Worm (Caenorhabditis elegans) whole organism, L1 larva: Measurements from ENCODE around the gene nhr-258.
A peak's percentile ranks its signal among the peaks of the same experiment; 100 is the strongest.

ENCODE experiments used
- C34B4.2 ChIP-seq: sonication (generic microtip); optimal IDR thresholded peaks from 2 replicates; lab custom pipeline; 2017; ENCODE audit warnings: mild to moderate bottlenecking, missing genetic modification characterization, missing compliant biosample characterization
- F16B12.6 ChIP-seq: fragments of 150-350 bp; optimal IDR thresholded peaks from 2 replicates; lab custom pipeline; 2014; ENCODE audit warnings: missing biosample characterization, missing genetic modification characterization
- Y116A8C.19 ChIP-seq: sonication (generic microtip); optimal IDR thresholded peaks from 2 replicates; lab custom pipeline; 2016; ENCODE audit warnings: missing compliant biosample characterization, missing genetic modification characterization, borderline replicate concordance
- aly-2 ChIP-seq: fragments of 150-350 bp; optimal IDR thresholded peaks from 2 replicates; lab custom pipeline; 2014; ENCODE audit warnings: missing biosample characterization, missing genetic modification characterization
- ceh-63 ChIP-seq: fragments of 200-800 bp; sonication (Bioruptor generic); optimal IDR thresholded peaks from 2 replicates; lab custom pipeline; 2018; ENCODE audit warnings: mild to moderate bottlenecking, missing genetic modification characterization, missing compliant biosample characterization
- ceh-8 ChIP-seq: fragments of 200-800 bp; sonication (Bioruptor generic); optimal IDR thresholded peaks from 2 replicates; lab custom pipeline; 2018; ENCODE audit warnings: mild to moderate bottlenecking, missing genetic modification characterization, moderate library complexity, missing compliant biosample characterization
- ceh-82 ChIP-seq, 3 experiments: fragments of 150-350 bp in 1 of 3; sonication (generic microtip) in 2 of 3; optimal IDR thresholded peaks; 2 replicates each; lab custom pipeline; 2014 to 2017; ENCODE audit warnings: missing biosample characterization in 3 of 3, missing genetic modification characterization in 3 of 3
- ceh-88 ChIP-seq: fragments of 200-800 bp; sonication (Bioruptor generic); IDR thresholded peaks from 2 replicates; pipeline ENCODE4 v1.3.6; 2022; ENCODE audit warnings: missing genetic modification characterization, missing compliant biosample characterization
- ceh-90 ChIP-seq: sonication (generic microtip); optimal IDR thresholded peaks from 2 replicates; lab custom pipeline; 2016; ENCODE audit warnings: missing genetic modification characterization, missing compliant biosample characterization
- dpl-1 ChIP-seq, 3 experiments: fragments of 150-350 bp in 2 of 3; sonication (generic microtip) in 1 of 3; optimal IDR thresholded peaks; 2 replicates each; lab custom pipeline; 2014 to 2017; ENCODE audit warnings: missing biosample characterization in 3 of 3, missing genetic modification characterization in 3 of 3, missing genetic modification reagents in 3 of 3
- dsc-1 ChIP-seq: sonication (generic microtip); optimal IDR thresholded peaks from 2 replicates; lab custom pipeline; 2016; ENCODE audit warnings: mild to moderate bottlenecking, missing genetic modification characterization, missing compliant biosample characterization
- efl-1 ChIP-seq, 4 experiments: fragments of 150-350 bp; optimal IDR thresholded peaks in 3 of 4; peaks in 1 of 4; 1 replicate in 1 of 4; 2 replicates in 3 of 4; lab custom pipeline; 2014; ENCODE audit warnings: missing biosample characterization in 2 of 4, missing genetic modification characterization in 2 of 4, missing genetic modification reagents in 2 of 4
- egl-13 ChIP-seq: sonication (generic microtip); optimal IDR thresholded peaks from 2 replicates; lab custom pipeline; 2016; ENCODE audit warnings: missing genotype, missing genetic modification reagents, missing genetic modification characterization, missing compliant biosample characterization
- egl-27 ChIP-seq, 2 experiments: fragments of 150-350 bp in 1 of 2; sonication (generic microtip); optimal IDR thresholded peaks; 3 replicates each; lab custom pipeline; 2017 to 2018; ENCODE audit warnings: missing biosample characterization in 2 of 2, missing genetic modification characterization in 2 of 2, missing genetic modification reagents in 2 of 2
- elt-2 ChIP-seq: sonication (generic microtip); optimal IDR thresholded peaks from 2 replicates; lab custom pipeline; 2016; ENCODE audit warnings: missing genetic modification characterization, mild to moderate bottlenecking, inconsistent platforms, missing compliant biosample characterization, missing genetic modification reagents
- fkh-4 ChIP-seq: sonication (generic microtip); optimal IDR thresholded peaks from 2 replicates; lab custom pipeline; 2016; ENCODE audit warnings: missing compliant biosample characterization, missing genetic modification characterization, borderline replicate concordance
- fkh-8 ChIP-seq: sonication (generic microtip); optimal IDR thresholded peaks from 2 replicates; lab custom pipeline; 2016; ENCODE audit warnings: mild to moderate bottlenecking, missing genetic modification characterization, missing compliant biosample characterization
- grh-1 ChIP-seq: fragments of 200-800 bp; sonication (Bioruptor generic); IDR thresholded peaks from 2 replicates; pipeline ENCODE4 v1.3.6; 2022; ENCODE audit warnings: missing genetic modification reagents, missing genetic modification characterization, missing compliant biosample characterization
- hlh-17 ChIP-seq: fragments of 200-800 bp; sonication (Bioruptor generic); optimal IDR thresholded peaks from 2 replicates; lab custom pipeline; 2018; ENCODE audit warnings: missing genetic modification characterization, mild to moderate bottlenecking, missing compliant biosample characterization, moderate library complexity, borderline replicate concordance
- hpl-2 ChIP-seq: fragments of 150-350 bp; optimal IDR thresholded peaks from 2 replicates; lab custom pipeline; 2014; ENCODE audit warnings: missing biosample characterization, missing genetic modification reagents, missing genetic modification characterization
- isw-1 ChIP-seq: fragments of 200-800 bp; sonication (Bioruptor generic); IDR thresholded peaks from 2 replicates; pipeline ENCODE4 v1.3.6; 2022; ENCODE audit warnings: missing genetic modification characterization, missing compliant biosample characterization
- jun-1 ChIP-seq: fragments of 150-350 bp; optimal IDR thresholded peaks from 2 replicates; lab custom pipeline; 2014; ENCODE audit warnings: missing biosample characterization, missing genetic modification reagents, missing genetic modification characterization
- lin-14 ChIP-seq: fragments of 200-800 bp; sonication (Bioruptor generic); optimal IDR thresholded peaks from 2 replicates; lab custom pipeline; 2018; ENCODE audit warnings: mild to moderate bottlenecking, missing genetic modification characterization, moderate library complexity, missing compliant biosample characterization
- lin-35 ChIP-seq, 2 experiments: fragments of 150-350 bp; optimal IDR thresholded peaks; 2 replicates each; lab custom pipeline; 2014; ENCODE audit warnings: missing biosample characterization in 2 of 2, missing genetic modification characterization in 2 of 2, missing genetic modification reagents in 2 of 2
- lsy-2 ChIP-seq, 2 experiments: fragments of 150-350 bp; optimal IDR thresholded peaks; 2 replicates each; lab custom pipeline; 2014; ENCODE audit warnings: missing biosample characterization in 2 of 2, missing genetic modification characterization in 2 of 2
- mep-1 ChIP-seq: fragments of 150-350 bp; optimal IDR thresholded peaks from 2 replicates; lab custom pipeline; 2014; ENCODE audit warnings: missing biosample characterization, missing genetic modification characterization
- nhr-19 ChIP-seq: fragments of 200-800 bp; sonication (Bioruptor generic); conservative IDR thresholded peaks from 2 replicates; pipeline ENCODE4 v1.3.6; 2022; ENCODE audit warnings: missing genetic modification characterization, missing compliant biosample characterization
- nhr-237 ChIP-seq: fragments of 150-350 bp; optimal IDR thresholded peaks from 2 replicates; lab custom pipeline; 2014; ENCODE audit warnings: missing biosample characterization, missing genetic modification characterization
- nhr-28 ChIP-seq: fragments of 150-350 bp; optimal IDR thresholded peaks from 2 replicates; lab custom pipeline; 2014; ENCODE audit warnings: missing biosample characterization, missing genetic modification characterization
- nhr-85 ChIP-seq: sonication (generic microtip); peaks from one replicate; lab custom pipeline; 2016; ENCODE audit warnings: missing genetic modification characterization, inconsistent platforms, missing compliant biosample characterization
- pag-3 ChIP-seq: sonication (generic microtip); optimal IDR thresholded peaks from 2 replicates; lab custom pipeline; 2017; ENCODE audit warnings: missing genetic modification characterization, mild to moderate bottlenecking, missing compliant biosample characterization, antibody characterized with exemption, borderline replicate concordance; ENCODE audit not compliant: insufficient read depth
- pqm-1 ChIP-seq: sonication (generic microtip); optimal IDR thresholded peaks from 3 replicates; lab custom pipeline; 2017; ENCODE audit warnings: missing biosample characterization, missing genetic modification characterization
- rnt-1 ChIP-seq: sonication (generic microtip); optimal IDR thresholded peaks from 2 replicates; lab custom pipeline; 2016; ENCODE audit warnings: mild to moderate bottlenecking, missing genetic modification characterization, moderate library complexity, missing compliant biosample characterization
- snpc-4 ChIP-seq: fragments of 150-350 bp; optimal IDR thresholded peaks from 2 replicates; lab custom pipeline; 2014; ENCODE audit warnings: missing biosample characterization, missing genetic modification characterization
- sox-4 ChIP-seq: sonication (generic microtip); optimal IDR thresholded peaks from 2 replicates; lab custom pipeline; 2016; ENCODE audit warnings: missing genetic modification characterization, missing compliant biosample characterization
- sup-37 ChIP-seq: fragments of 200-800 bp; sonication (Bioruptor generic); optimal IDR thresholded peaks from 2 replicates; lab custom pipeline; 2018; ENCODE audit warnings: mild to moderate bottlenecking, missing genetic modification characterization, missing compliant biosample characterization
- swsn-7 ChIP-seq: sonication (generic microtip); optimal IDR thresholded peaks from 2 replicates; lab custom pipeline; 2016; ENCODE audit warnings: missing genetic modification characterization, missing compliant biosample characterization
- tbx-2 ChIP-seq: sonication (generic microtip); optimal IDR thresholded peaks from 2 replicates; lab custom pipeline; 2016; ENCODE audit warnings: missing genetic modification characterization, missing compliant biosample characterization
- unc-130 ChIP-seq: fragments of 150-350 bp; optimal IDR thresholded peaks from 2 replicates; lab custom pipeline; 2017; ENCODE audit warnings: missing biosample characterization, missing genetic modification characterization, inconsistent platforms
- unc-30 ChIP-seq: sonication (generic microtip); optimal IDR thresholded peaks from 2 replicates; lab custom pipeline; 2017; ENCODE audit warnings: missing biosample characterization, missing genetic modification characterization
- unc-62 ChIP-seq: fragments of 150-350 bp; optimal IDR thresholded peaks from 2 replicates; lab custom pipeline; 2014; ENCODE audit warnings: missing biosample characterization, missing genetic modification reagents, missing genetic modification characterization
- unc-86 ChIP-seq: sonication (generic microtip); optimal IDR thresholded peaks from 2 replicates; lab custom pipeline; 2016; ENCODE audit warnings: missing genetic modification characterization, missing compliant biosample characterization
- xbp-1 ChIP-seq: sonication (generic microtip); optimal IDR thresholded peaks from 2 replicates; lab custom pipeline; 2016; ENCODE audit warnings: missing genetic modification characterization, missing compliant biosample characterization
- zag-1 ChIP-seq: fragments of 150-350 bp; optimal IDR thresholded peaks from 2 replicates; lab custom pipeline; 2014; ENCODE audit warnings: missing biosample characterization, missing genetic modification characterization
- ztf-11 ChIP-seq, 2 experiments: sonication (generic microtip); optimal IDR thresholded peaks; 2 replicates each; lab custom pipeline; 2016 to 2017; ENCODE audit warnings: missing genetic modification characterization in 2 of 2, missing biosample characterization in 1 of 2, missing compliant biosample characterization in 1 of 2

nhr-258 gene

ce11 chrIV:8053955-8054354 is 9.2 kb downstream of the nhr-258 start:
- TF ChIP-seq ceh-63 (GFP tag; lab: Kevin White, UChicago) (no peak), lin-14 (GFP tag; lab: Kevin White, UChicago) (peak; percentile 25)

ce11 chrIV:8061267-8061666 is 16.5 kb downstream of the nhr-258 start:
- TF ChIP-seq sox-4 = no peak
- no peak for TF ChIP-seq F16B12.6 (tag; lab: Kevin White, UChicago)
- TF ChIP-seq elt-2 (tag; lab: Kevin White, UChicago) = no peak
- TF ChIP-seq unc-130 (tag; lab: Kevin White, UChicago) = no peak
- TF ChIP-seq swsn-7 (tag; lab: Kevin White, UChicago) = no peak
- TF ChIP-seq ceh-90 = no peak
- TF ChIP-seq ceh-8 (GFP tag; lab: Kevin White, UChicago) = no peak
- TF ChIP-seq, all 84 proteins: peak for 0

- TF ChIP-seq hpl-2 = no peak
- TF ChIP-seq unc-86 (tag; lab: Kevin White, UChicago) = no peak
These were observed 17.6 kb downstream of the nhr-258 start, which contains the start of gene sax-7 for ce11 chrIV:8062359-8062758. sax-7 (plus strand) TSS chrIV:8062659.

- peak; percentile 24 for TF ChIP-seq unc-86 (tag; lab: Kevin White, UChicago)
- TF ChIP-seq jun-1 (tag; lab: Kevin White, UChicago) = peak; percentile 7
- TF ChIP-seq efl-1 (optimal IDR thresholded peaks at IDR 0.05; lab: Kevin White, UChicago) = peak; percentile 18 to 42
- TF ChIP-seq efl-1 (GFP tag; optimal IDR thresholded peaks at IDR 0.05 in 1 of 2; lab: Kevin White, UChicago) = no peak
- TF ChIP-seq grh-1 (GFP tag; lab: Robert Waterston, UW) = no peak
- TF ChIP-seq nhr-19 (GFP tag; lab: Robert Waterston, UW) = no peak
- peak; percentile 18 for TF ChIP-seq xbp-1 (tag; lab: Kevin White, UChicago)
- no peak for TF ChIP-seq sup-37
- TF ChIP-seq nhr-237 = no peak
- TF ChIP-seq snpc-4 (tag; lab: Kevin White, UChicago) = no peak
- TF ChIP-seq aly-2 (tag; lab: Kevin White, UChicago) = no peak
- peak; percentile 31 for TF ChIP-seq dsc-1 (tag; lab: Kevin White, UChicago)
- peak; percentile 43 for TF ChIP-seq rnt-1
- peak in 1 of 2 experiments; percentile 7 for TF ChIP-seq lin-35 (GFP tag; optimal IDR thresholded peaks at IDR 0.05; lab: Kevin White, UChicago)
- TF ChIP-seq egl-27 (tag; optimal IDR thresholded peaks at IDR 0.05; lab: Kevin White, UChicago) = no peak
- no peak for TF ChIP-seq zag-1 (tag; lab: Kevin White, UChicago)
- TF ChIP-seq ceh-88 = no peak
- TF ChIP-seq pag-3 (tag; lab: Kevin White, UChicago) = no peak
- TF ChIP-seq ztf-11 (tag; optimal IDR thresholded peaks at IDR 0.05; lab: Kevin White, UChicago) = peak in 1 of 2 experiments; percentile 13
- no peak for TF ChIP-seq dpl-1 (GFP tag; optimal IDR thresholded peaks at IDR 0.05; lab: Kevin White, UChicago)
- no peak for TF ChIP-seq hlh-17 (GFP tag; lab: Kevin White, UChicago)
- no peak for TF ChIP-seq F16B12.6 (tag; lab: Kevin White, UChicago)
- TF ChIP-seq C34B4.2 = no peak
- peak; percentile 18; the same call in 1 of the 2 replicates for TF ChIP-seq isw-1
- no peak for TF ChIP-seq egl-13
- TF ChIP-seq lin-14 (GFP tag; lab: Kevin White, UChicago) = peak; percentile 79
- peak in 2 of 3 experiments; percentile 11 to 44 for TF ChIP-seq ceh-82 (tag; optimal IDR thresholded peaks at IDR 0.05; lab: Kevin White, UChicago)
- TF ChIP-seq unc-62 (GFP tag; lab: Kevin White, UChicago) = no peak
- no peak for TF ChIP-seq nhr-85 (tag; lab: Kevin White, UChicago)
- no peak for TF ChIP-seq unc-30 (tag; lab: Kevin White, UChicago)
- no peak for TF ChIP-seq Y116A8C.19 (tag; lab: Kevin White, UChicago)
- no peak for TF ChIP-seq ceh-8 (GFP tag; lab: Kevin White, UChicago)
- TF ChIP-seq fkh-4 = no peak
- no peak for TF ChIP-seq nhr-28 (tag; lab: Kevin White, UChicago)
- peak; percentile 51 for TF ChIP-seq tbx-2 (tag; lab: Kevin White, UChicago)
- TF ChIP-seq hpl-2 = no peak
- TF ChIP-seq fkh-8 (tag; lab: Kevin White, UChicago) = peak; percentile 70
- TF ChIP-seq sox-4 = no peak
- TF ChIP-seq pqm-1 (tag; lab: Kevin White, UChicago) = no peak
- TF ChIP-seq mep-1 (tag; lab: Kevin White, UChicago) = peak; percentile 26
- peak in 1 of 2 experiments; percentile 63 for TF ChIP-seq lsy-2 (tag; optimal IDR thresholded peaks at IDR 0.05; lab: Kevin White, UChicago)
- TF ChIP-seq elt-2 (tag; lab: Kevin White, UChicago) = no peak
These were observed 21.9 kb downstream of the nhr-258 start for ce11 chrIV:8066598-8066997.
